Worm (Caenorhabditis elegans): ENCODE data around the gene tbc-1.

DNA sequence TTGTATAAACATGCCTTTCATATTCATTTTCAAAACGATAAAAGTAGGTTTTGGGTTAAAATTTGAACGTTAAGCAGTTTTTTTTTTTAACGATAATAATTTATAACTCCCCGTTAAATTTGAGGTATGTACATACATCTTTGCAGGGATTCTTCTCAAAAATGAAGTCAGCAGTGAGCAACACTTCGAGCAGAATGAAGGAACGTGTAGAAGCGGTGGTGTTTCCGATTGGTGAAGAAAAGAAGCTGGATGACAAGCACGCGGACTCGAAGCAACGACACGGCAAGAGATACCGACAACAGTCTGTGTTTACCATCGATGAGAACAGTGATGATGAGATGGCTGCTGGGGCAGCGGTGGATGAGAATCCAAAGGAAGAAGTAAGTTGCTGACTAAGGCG, 2.5 kb downstream of the tbc-1 start:
- no peak for TF ChIP-seq ama-1 (optimal IDR thresholded peaks at IDR 0.05)
- TF ChIP-seq ama-1 (GFP tag; optimal IDR thresholded peaks at IDR 0.05) = no peak
- TF ChIP-seq xnd-1 (tag; optimal IDR thresholded peaks at IDR 0.05) = no peak
- TF ChIP-seq ztf-25 (GFP tag; IDR thresholded peaks at IDR 0.05) = no peak
- TF ChIP-seq ztf-18 (tag; optimal IDR thresholded peaks at IDR 0.05) = no peak
- no peak for TF ChIP-seq ceh-100 (GFP tag; IDR thresholded peaks at IDR 0.05)
- no peak for TF ChIP-seq ztf-3 (GFP tag; optimal IDR thresholded peaks at IDR 0.05)
- TF ChIP-seq F52B5.7 (tag; optimal IDR thresholded peaks at IDR 0.05) = no peak
- no peak for TF ChIP-seq ccch-3 (GFP tag; optimal IDR thresholded peaks at IDR 0.05)
- TF ChIP-seq Y53F4B.3 (GFP tag; IDR thresholded peaks at IDR 0.05) = no peak
- no peak for TF ChIP-seq unc-62 (GFP tag; optimal IDR thresholded peaks at IDR 0.05)
- no peak for TF ChIP-seq mcd-1 (GFP tag; IDR thresholded peaks at IDR 0.05)
